Worm (Caenorhabditis elegans) whole organism, late embryonic: Measurements from ENCODE around the gene Y116A8C.25.

Experiments
- F13H6.1 ChIP-seq: sonication (generic microtip); optimal IDR thresholded peaks from 2 replicates; lab custom pipeline; 2016; ENCODE audit warnings: missing genetic modification characterization, missing compliant biosample characterization
- ama-1 ChIP-seq: fragments of 150-350 bp; optimal IDR thresholded peaks from 2 replicates; lab custom pipeline; 2014
- che-1 ChIP-seq: sonication (generic microtip); optimal IDR thresholded peaks from 2 replicates; lab custom pipeline; 2016; ENCODE audit warnings: mild to moderate bottlenecking, missing genetic modification characterization, missing compliant biosample characterization
- lim-6 ChIP-seq: sonication (generic microtip); optimal IDR thresholded peaks from 2 replicates; lab custom pipeline; 2016; ENCODE audit warnings: missing genetic modification characterization, missing compliant biosample characterization
- pqm-1 ChIP-seq: sonication (generic microtip); optimal IDR thresholded peaks from 2 replicates; lab custom pipeline; 2016; ENCODE audit warnings: missing genetic modification characterization, missing compliant biosample characterization
- unc-55 ChIP-seq: sonication (generic microtip); optimal IDR thresholded peaks from 2 replicates; lab custom pipeline; 2017; ENCODE audit warnings: missing biosample characterization, missing genetic modification reagents, missing genetic modification characterization

- TF ChIP-seq che-1 = no peak
- TF ChIP-seq ama-1 = no peak
- peak; percentile 28 for TF ChIP-seq lim-6
- peak; percentile 18 for TF ChIP-seq F13H6.1 (tag; lab: Kevin White, UChicago)
- no peak for TF ChIP-seq pqm-1 (tag; lab: Kevin White, UChicago)
- TF ChIP-seq unc-55 = no peak
Observed at ce11 chrIV:17108200-17108599, 29.7 kb upstream of the Y116A8C.25 start.
